Worm (Caenorhabditis elegans) whole organism, L1 larva: ENCODE data around the gene pfas-1.

Experiments used
- aly-2 ChIP-seq: fragments of 150-350 bp; optimal IDR thresholded peaks from 2 replicates; lab custom pipeline; 2014; ENCODE audit warnings: missing biosample characterization, missing genetic modification characterization
- ama-1 ChIP-seq: fragments of 150-350 bp; optimal IDR thresholded peaks from 2 replicates; lab custom pipeline; 2014
- ceh-82 ChIP-seq, 3 experiments: fragments of 150-350 bp in 1 of 3; sonication (generic microtip) in 2 of 3; optimal IDR thresholded peaks; 2 replicates each; lab custom pipeline; 2014 to 2017; ENCODE audit warnings: missing biosample characterization in 3 of 3, missing genetic modification characterization in 3 of 3
- ceh-90 ChIP-seq: sonication (generic microtip); optimal IDR thresholded peaks from 2 replicates; lab custom pipeline; 2016; ENCODE audit warnings: missing genetic modification characterization, missing compliant biosample characterization
- ces-1 ChIP-seq: fragments of 150-350 bp; optimal IDR thresholded peaks from 2 replicates; lab custom pipeline; 2014; ENCODE audit warnings: missing biosample characterization, missing genetic modification reagents, missing genetic modification characterization
- dpl-1 ChIP-seq, 3 experiments: fragments of 150-350 bp in 2 of 3; sonication (generic microtip) in 1 of 3; optimal IDR thresholded peaks; 2 replicates each; lab custom pipeline; 2014 to 2017; ENCODE audit warnings: missing biosample characterization in 3 of 3, missing genetic modification characterization in 3 of 3, missing genetic modification reagents in 3 of 3
- efl-1 ChIP-seq, 4 experiments: fragments of 150-350 bp; optimal IDR thresholded peaks in 3 of 4; peaks in 1 of 4; 1 replicate in 1 of 4; 2 replicates in 3 of 4; lab custom pipeline; 2014; ENCODE audit warnings: missing biosample characterization in 2 of 4, missing genetic modification characterization in 2 of 4, missing genetic modification reagents in 2 of 4
- efl-3 ChIP-seq: fragments of 200-800 bp; sonication (Bioruptor generic); optimal IDR thresholded peaks from 2 replicates; lab custom pipeline; 2018; ENCODE audit warnings: mild to moderate bottlenecking, missing genetic modification characterization, missing compliant biosample characterization
- egl-13 ChIP-seq: sonication (generic microtip); optimal IDR thresholded peaks from 2 replicates; lab custom pipeline; 2016; ENCODE audit warnings: missing genotype, missing genetic modification reagents, missing genetic modification characterization, missing compliant biosample characterization
- elt-2 ChIP-seq: sonication (generic microtip); optimal IDR thresholded peaks from 2 replicates; lab custom pipeline; 2016; ENCODE audit warnings: missing genetic modification characterization, mild to moderate bottlenecking, inconsistent platforms, missing compliant biosample characterization, missing genetic modification reagents
- elt-3 ChIP-seq, 6 experiments: fragments of 150-350 bp in 1 of 6; sonication (generic microtip); optimal IDR thresholded peaks; 2 replicates each; lab custom pipeline; 2017 to 2018; ENCODE audit warnings: missing biosample characterization in 6 of 6, missing genetic modification characterization in 6 of 6, inconsistent platforms in 1 of 6
- fkh-10 ChIP-seq: sonication (generic microtip); optimal IDR thresholded peaks from 2 replicates; lab custom pipeline; 2017; ENCODE audit warnings: missing biosample characterization, missing genetic modification reagents, missing genetic modification characterization
- irx-1 ChIP-seq: sonication (generic microtip); optimal IDR thresholded peaks from 2 replicates; lab custom pipeline; 2016; ENCODE audit warnings: missing genetic modification characterization, missing compliant biosample characterization
- isw-1 ChIP-seq: fragments of 200-800 bp; sonication (Bioruptor generic); IDR thresholded peaks from 2 replicates; pipeline ENCODE4 v1.3.6; 2022; ENCODE audit warnings: missing genetic modification characterization, missing compliant biosample characterization
- jun-1 ChIP-seq: fragments of 150-350 bp; optimal IDR thresholded peaks from 2 replicates; lab custom pipeline; 2014; ENCODE audit warnings: missing biosample characterization, missing genetic modification reagents, missing genetic modification characterization
- lin-14 ChIP-seq: fragments of 200-800 bp; sonication (Bioruptor generic); optimal IDR thresholded peaks from 2 replicates; lab custom pipeline; 2018; ENCODE audit warnings: mild to moderate bottlenecking, missing genetic modification characterization, moderate library complexity, missing compliant biosample characterization
- lin-39 ChIP-seq: fragments of 150-350 bp; optimal IDR thresholded peaks from 2 replicates; lab custom pipeline; 2014; ENCODE audit warnings: missing biosample characterization, missing genetic modification reagents, missing genetic modification characterization
- lsy-2 ChIP-seq, 2 experiments: fragments of 150-350 bp; optimal IDR thresholded peaks; 2 replicates each; lab custom pipeline; 2014; ENCODE audit warnings: missing biosample characterization in 2 of 2, missing genetic modification characterization in 2 of 2
- mab-9 ChIP-seq: fragments of 200-800 bp; sonication (Bioruptor generic); IDR thresholded peaks from 2 replicates; pipeline ENCODE4 v1.3.6; 2022; ENCODE audit warnings: missing genetic modification reagents, missing genetic modification characterization, missing compliant biosample characterization
- mef-2 ChIP-seq: fragments of 150-350 bp; optimal IDR thresholded peaks from 2 replicates; lab custom pipeline; 2014; ENCODE audit warnings: missing biosample characterization, missing genetic modification characterization
- mep-1 ChIP-seq: fragments of 150-350 bp; optimal IDR thresholded peaks from 2 replicates; lab custom pipeline; 2014; ENCODE audit warnings: missing biosample characterization, missing genetic modification characterization
- nhr-19 ChIP-seq: fragments of 200-800 bp; sonication (Bioruptor generic); conservative IDR thresholded peaks from 2 replicates; pipeline ENCODE4 v1.3.6; 2022; ENCODE audit warnings: missing genetic modification characterization, missing compliant biosample characterization
- nhr-20 ChIP-seq: sonication (generic microtip); optimal IDR thresholded peaks from 2 replicates; lab custom pipeline; 2016; ENCODE audit warnings: mild to moderate bottlenecking, missing genetic modification characterization, missing compliant biosample characterization
- nhr-47 ChIP-seq: sonication (generic microtip); optimal IDR thresholded peaks from 2 replicates; lab custom pipeline; 2016; ENCODE audit warnings: mild to moderate bottlenecking, missing genetic modification characterization, moderate library complexity, missing compliant biosample characterization
- nhr-71 ChIP-seq: sonication (generic microtip); optimal IDR thresholded peaks from 2 replicates; lab custom pipeline; 2016; ENCODE audit warnings: mild to moderate bottlenecking, missing genetic modification characterization, moderate library complexity, missing compliant biosample characterization
- nhr-76 ChIP-seq: sonication (generic microtip); optimal IDR thresholded peaks from 2 replicates; lab custom pipeline; 2017; ENCODE audit warnings: missing biosample characterization, missing genetic modification characterization
- nhr-84 ChIP-seq: sonication (generic microtip); optimal IDR thresholded peaks from 2 replicates; lab custom pipeline; 2017; ENCODE audit warnings: missing biosample characterization, missing genetic modification characterization
- pax-3 ChIP-seq: fragments of 200-800 bp; sonication (Bioruptor generic); optimal IDR thresholded peaks from 2 replicates; lab custom pipeline; 2018; ENCODE audit warnings: mild to moderate bottlenecking, missing genetic modification characterization, moderate library complexity, missing compliant biosample characterization
- rnt-1 ChIP-seq: sonication (generic microtip); optimal IDR thresholded peaks from 2 replicates; lab custom pipeline; 2016; ENCODE audit warnings: mild to moderate bottlenecking, missing genetic modification characterization, moderate library complexity, missing compliant biosample characterization
- snu-23 ChIP-seq: sonication (generic microtip); optimal IDR thresholded peaks from 2 replicates; lab custom pipeline; 2016; ENCODE audit warnings: missing genetic modification characterization, missing compliant biosample characterization
- sox-4 ChIP-seq: sonication (generic microtip); optimal IDR thresholded peaks from 2 replicates; lab custom pipeline; 2016; ENCODE audit warnings: missing genetic modification characterization, missing compliant biosample characterization
- swsn-7 ChIP-seq: sonication (generic microtip); optimal IDR thresholded peaks from 2 replicates; lab custom pipeline; 2016; ENCODE audit warnings: missing genetic modification characterization, missing compliant biosample characterization
- unc-30 ChIP-seq: sonication (generic microtip); optimal IDR thresholded peaks from 2 replicates; lab custom pipeline; 2017; ENCODE audit warnings: missing biosample characterization, missing genetic modification characterization
- unc-98 ChIP-seq: fragments of 200-800 bp; sonication (Bioruptor generic); IDR thresholded peaks from 2 replicates; pipeline ENCODE4 v1.3.6; 2022; ENCODE audit warnings: missing genetic modification characterization, missing compliant biosample characterization
- vab-15 ChIP-seq: sonication (generic microtip); optimal IDR thresholded peaks from 2 replicates; lab custom pipeline; 2017; ENCODE audit warnings: missing genotype, mild to moderate bottlenecking, missing genetic modification characterization, missing compliant biosample characterization
- zag-1 ChIP-seq: fragments of 150-350 bp; optimal IDR thresholded peaks from 2 replicates; lab custom pipeline; 2014; ENCODE audit warnings: missing biosample characterization, missing genetic modification characterization
- zip-4 ChIP-seq: fragments of 200-800 bp; sonication (Bioruptor generic); optimal IDR thresholded peaks from 2 replicates; lab custom pipeline; 2018; ENCODE audit warnings: mild to moderate bottlenecking, missing genetic modification characterization, moderate library complexity, missing compliant biosample characterization
- ztf-4 ChIP-seq: fragments of 150-350 bp; optimal IDR thresholded peaks from 2 replicates; lab custom pipeline; 2014; ENCODE audit warnings: missing biosample characterization, missing genetic modification characterization

pfas-1 gene

ce11 chrIII:4687134-4687533 lies 44.0 kb upstream of the pfas-1 start:
- TF ChIP-seq vab-15 (tag; lab: Kevin White, UChicago), result no peak
- TF ChIP-seq nhr-20 (tag; lab: Kevin White, UChicago), result peak; percentile 10
- peak; percentile 17 for TF ChIP-seq lin-39
- TF ChIP-seq nhr-76 (tag; lab: Kevin White, UChicago), result no peak
- TF ChIP-seq swsn-7 (tag; lab: Kevin White, UChicago), result peak; percentile 0
- TF ChIP-seq zip-4, result no peak
- TF ChIP-seq nhr-19 (GFP tag; lab: Robert Waterston, UW), result peak; percentile 37
- peak; percentile 63 for TF ChIP-seq lin-14 (GFP tag; lab: Kevin White, UChicago)
- TF ChIP-seq snu-23 (GFP tag; lab: Kevin White, UChicago), result peak; percentile 58
- peak; percentile 77 for TF ChIP-seq nhr-71
- TF ChIP-seq efl-1 (optimal IDR thresholded peaks at IDR 0.05; lab: Kevin White, UChicago), result peak in 1 of 2 experiments; percentile 12
- no peak for TF ChIP-seq efl-1 (GFP tag; optimal IDR thresholded peaks at IDR 0.05 in 1 of 2; lab: Kevin White, UChicago)
- TF ChIP-seq dpl-1 (GFP tag; optimal IDR thresholded peaks at IDR 0.05; lab: Kevin White, UChicago), result peak in 1 of 3 experiments; percentile 1
- TF ChIP-seq lsy-2 (tag; optimal IDR thresholded peaks at IDR 0.05; lab: Kevin White, UChicago), result peak; percentile 58 to 62
- TF ChIP-seq mep-1, result peak; percentile 28
- no peak for TF ChIP-seq pax-3 (tag; lab: Kevin White, UChicago)
- peak; percentile 20 for TF ChIP-seq rnt-1

- TF ChIP-seq ama-1 (lab: Kevin White, UChicago) (no peak), lsy-2 (tag; optimal IDR thresholded peaks at IDR 0.05; lab: Kevin White, UChicago) (no peak), nhr-19 (GFP tag; lab: Robert Waterston, UW) (no peak), elt-2 (tag; lab: Kevin White, UChicago) (no peak), fkh-10 (GFP tag; lab: Kevin White, UChicago) (no peak), zag-1 (no peak), ceh-82 (tag; optimal IDR thresholded peaks at IDR 0.05; lab: Kevin White, UChicago) (no peak), ztf-4 (tag; lab: Kevin White, UChicago) (no peak), efl-3 (no peak), ces-1 (GFP tag; lab: Kevin White, UChicago) (no peak), unc-30 (tag; lab: Kevin White, UChicago) (no peak), aly-2 (tag; lab: Kevin White, UChicago) (no peak), elt-3 (tag; optimal IDR thresholded peaks at IDR 0.05; lab: Kevin White, UChicago) (no peak), mab-9 (GFP tag; lab: Robert Waterston, UW) (no peak), nhr-47 (tag; lab: Kevin White, UChicago) (no peak), unc-98 (no peak), sox-4 (tag; lab: Kevin White, UChicago) (no peak), irx-1 (tag; lab: Kevin White, UChicago) (no peak)
These were observed 36.9 kb upstream of the pfas-1 start, which contains the start of gene srg-11 for ce11 chrIII:4679963-4680484. Gene srg-11, plus strand, starts transcription at chrIII:4680013.

ce11 chrIII:4677466-4677865 lies 34.4 kb upstream of the pfas-1 start, which contains the start of gene srg-10:
Gene srg-10, plus strand, starts transcription at chrIII:4677766.
- TF ChIP-seq sox-4 (tag; lab: Kevin White, UChicago), result no peak
- TF ChIP-seq ceh-90, result no peak
- TF ChIP-seq mef-2 (tag; lab: Kevin White, UChicago), result no peak
- no peak for TF ChIP-seq ceh-82 (tag; optimal IDR thresholded peaks at IDR 0.05; lab: Kevin White, UChicago)
- no peak for TF ChIP-seq jun-1
- no peak for TF ChIP-seq nhr-84
- no peak for TF ChIP-seq swsn-7 (tag; lab: Kevin White, UChicago)
- TF ChIP-seq nhr-47 (tag; lab: Kevin White, UChicago), result no peak
- no peak for TF ChIP-seq ztf-4 (tag; lab: Kevin White, UChicago)
- no peak for TF ChIP-seq egl-13 (tag; lab: Kevin White, UChicago)
- TF ChIP-seq rnt-1, result no peak
- no peak for TF ChIP-seq nhr-71
- no peak for TF ChIP-seq mep-1
- TF ChIP-seq isw-1, result no peak
